Worm (Caenorhabditis elegans): ENCODE measurements around the gene Y38F1A.2.

Gene Y38F1A.2

DNA sequence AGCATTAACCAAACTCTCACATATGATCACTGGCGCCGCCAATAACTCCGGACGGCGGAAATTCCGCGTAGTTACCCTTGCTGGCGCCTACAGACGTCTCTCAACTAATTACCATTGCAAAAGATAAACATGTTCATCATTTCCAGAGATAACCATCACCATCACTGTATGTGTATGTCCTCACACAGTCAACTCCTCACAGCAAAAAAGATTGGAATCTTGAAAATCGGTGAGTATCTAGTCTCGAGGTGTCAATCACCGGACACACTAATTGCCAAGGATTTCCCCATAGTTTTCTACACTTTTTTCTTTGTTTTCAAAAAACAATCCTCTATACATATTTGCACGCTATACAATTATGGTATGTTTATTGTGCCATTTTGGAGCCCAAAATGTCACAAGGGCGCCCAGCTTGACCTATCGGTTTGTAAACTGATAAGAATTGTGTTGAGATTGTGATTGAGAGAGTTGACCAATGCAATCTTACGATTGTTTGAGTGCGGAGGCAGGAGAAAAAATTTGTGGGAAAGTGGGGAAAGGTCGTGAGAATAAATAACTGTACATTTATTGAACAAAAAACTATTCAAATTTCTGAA lies 27.3 kb downstream of the Y38F1A.2 start (continued):
- TF ChIP-seq dmd-9 (GFP tag; IDR thresholded peaks at IDR 0.05) (no peak), dve-1 (tag; optimal IDR thresholded peaks at IDR 0.05; ENCODE audit: insufficient read depth) (peak; percentile 26), F10B5.3 (tag; optimal IDR thresholded peaks at IDR 0.05) (no peak), hlh-11 (tag; optimal IDR thresholded peaks at IDR 0.05) (peak; percentile 66), skn-1 (tag; optimal IDR thresholded peaks at IDR 0.05) (no peak), sdz-12 (GFP tag; optimal IDR thresholded peaks at IDR 0.05) (no peak), ceh-20 (GFP tag; IDR thresholded peaks at IDR 0.05) (no peak), cey-2 (tag; optimal IDR thresholded peaks at IDR 0.05; ENCODE audit: borderline replicate concordance, insufficient read depth) (no peak), lin-29 (GFP tag; IDR thresholded peaks at IDR 0.05) (no peak), ces-1 (GFP tag; optimal IDR thresholded peaks at IDR 0.05) (no peak), aha-1 (tag) (no peak)

DNA sequence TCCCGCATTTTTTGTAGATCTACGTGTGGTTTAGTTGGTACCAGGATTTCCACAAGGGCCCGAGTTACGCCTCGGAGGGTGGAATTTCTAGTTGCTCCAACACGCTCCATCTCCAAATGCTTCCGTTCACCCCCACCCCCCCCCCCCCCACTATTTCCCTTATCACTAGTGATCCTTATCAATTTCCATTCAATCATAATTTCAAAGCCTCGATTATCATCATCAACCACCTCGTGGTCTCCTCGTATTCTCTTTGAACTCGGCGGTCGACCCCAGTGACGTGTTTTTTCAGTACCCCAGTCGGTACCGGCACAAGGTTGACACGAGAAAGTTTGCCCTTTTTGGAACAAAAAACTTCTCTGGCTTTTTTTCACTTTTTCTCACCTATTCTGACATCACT lies 28.1 kb downstream of the Y38F1A.2 start:
- no peak for TF ChIP-seq mes-2 (tag; optimal IDR thresholded peaks at IDR 0.05; ENCODE audit: poor library complexity, severe bottlenecking)
- TF ChIP-seq nhr-76 (tag; optimal IDR thresholded peaks at IDR 0.05): no peak
- no peak for TF ChIP-seq F37D6.2 (tag; optimal IDR thresholded peaks at IDR 0.05)
- no peak for TF ChIP-seq madf-5 (GFP tag; IDR thresholded peaks at IDR 0.05)
- peak; percentile 46 for TF ChIP-seq hlh-11 (tag; optimal IDR thresholded peaks at IDR 0.05)
- no peak for TF ChIP-seq unc-62 (GFP tag; optimal IDR thresholded peaks at IDR 0.05 in 1 of 2)
- no peak for TF ChIP-seq unc-62 (tag; optimal IDR thresholded peaks at IDR 0.05)
- no peak for TF ChIP-seq spr-3 (GFP tag; optimal IDR thresholded peaks at IDR 0.05)
- no peak for TF ChIP-seq dmd-8 (GFP tag; IDR thresholded peaks at IDR 0.05)
- TF ChIP-seq snpc-1.2 (GFP tag; IDR thresholded peaks at IDR 0.05): no peak
- no peak for TF ChIP-seq zfp-3 (GFP tag; conservative IDR thresholded peaks at IDR 0.05)
- 0 out of 2 replicates have a peak, but pooled peaks have one; percentile 23 for TF ChIP-seq php-3 (GFP tag; IDR thresholded peaks at IDR 0.05)
- TF ChIP-seq dpl-1 (GFP tag; optimal IDR thresholded peaks at IDR 0.05): no peak
- no peak for TF ChIP-seq arid-1 (GFP tag; conservative IDR thresholded peaks at IDR 0.05)
- TF ChIP-seq mxl-2 (GFP tag; conservative IDR thresholded peaks at IDR 0.05): no peak
- TF ChIP-seq madf-9 (GFP tag; conservative IDR thresholded peaks at IDR 0.05): no peak
- no peak for TF ChIP-seq zag-1 (tag; optimal IDR thresholded peaks at IDR 0.05)
- peak; percentile 10 for TF ChIP-seq dve-1 (tag; optimal IDR thresholded peaks at IDR 0.05; ENCODE audit: insufficient read depth)

DNA sequence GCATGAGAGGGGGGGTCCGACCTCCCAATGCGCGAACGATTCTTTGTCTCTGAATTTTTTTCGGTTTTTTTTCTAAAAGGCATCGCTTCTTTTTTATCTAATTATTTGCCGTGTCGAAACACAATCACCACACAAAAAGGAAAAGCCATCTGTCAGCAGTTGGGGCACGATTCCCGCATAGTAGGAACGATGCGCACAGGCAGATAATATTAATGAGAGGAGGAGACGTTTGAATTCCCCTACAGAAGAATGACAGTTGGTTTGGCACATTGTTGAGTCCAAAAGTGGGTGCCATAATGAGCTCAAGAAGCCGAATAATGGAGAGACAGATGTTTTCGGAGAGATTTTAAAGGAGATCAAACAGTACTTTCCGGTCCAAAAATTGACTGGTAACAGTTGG lies 30.0 kb downstream of the Y38F1A.2 start:
- TF ChIP-seq madf-5 (GFP tag; IDR thresholded peaks at IDR 0.05): no peak
- TF ChIP-seq daf-8 (GFP tag; IDR thresholded peaks at IDR 0.05): no peak
- no peak for TF ChIP-seq nhr-25 (tag; optimal IDR thresholded peaks at IDR 0.05; ENCODE audit: borderline replicate concordance, insufficient read depth)
- no peak for TF ChIP-seq unc-39 (tag; optimal IDR thresholded peaks at IDR 0.05)
- no peak for TF ChIP-seq zip-11 (GFP tag; IDR thresholded peaks at IDR 0.05)
- TF ChIP-seq lin-15B (tag; optimal IDR thresholded peaks at IDR 0.05): no peak
- TF ChIP-seq gei-8 (GFP tag; optimal IDR thresholded peaks at IDR 0.05): no peak
- no peak for TF ChIP-seq daf-12 (tag; optimal IDR thresholded peaks at IDR 0.05)
- TF ChIP-seq nhr-11 (tag; optimal IDR thresholded peaks at IDR 0.05): no peak
- no peak for TF ChIP-seq egl-27 (tag; optimal IDR thresholded peaks at IDR 0.05)
- no peak for TF ChIP-seq saeg-2 (GFP tag; IDR thresholded peaks at IDR 0.05)

DNA sequence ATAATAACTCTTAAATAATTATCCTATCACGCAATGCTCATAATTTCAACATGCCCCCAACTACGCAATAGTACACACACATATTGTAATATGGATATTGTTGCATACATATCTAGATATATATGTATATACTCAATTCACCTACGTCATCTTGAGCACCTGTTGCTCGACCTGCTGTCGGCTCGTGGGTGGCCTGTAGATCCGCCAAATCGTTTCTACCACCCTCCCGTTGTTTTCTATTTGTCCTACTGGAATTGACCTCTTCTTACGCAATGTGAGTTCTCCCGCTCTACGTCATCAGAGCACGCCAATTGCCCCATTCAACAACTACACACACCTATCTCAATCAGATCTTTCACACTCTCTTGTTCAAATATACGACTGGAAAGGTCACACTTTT lies 31.1 kb downstream of the Y38F1A.2 start:
- TF ChIP-seq F49E8.2 (tag; optimal IDR thresholded peaks at IDR 0.05; ENCODE audit: borderline replicate concordance) (no peak), tag-97 (GFP tag; IDR thresholded peaks at IDR 0.05) (no peak), fkh-10 (GFP tag; optimal IDR thresholded peaks at IDR 0.05) (no peak), hif-1 (tag; optimal IDR thresholded peaks at IDR 0.05) (no peak), ces-1 (GFP tag; optimal IDR thresholded peaks at IDR 0.05) (no peak), lin-15B (tag; optimal IDR thresholded peaks at IDR 0.05) (no peak), hlh-30 (tag; optimal IDR thresholded peaks at IDR 0.05; ENCODE audit: insufficient read depth) (no peak), zfp-2 (tag; optimal IDR thresholded peaks at IDR 0.05) (no peak), jun-1 (tag; optimal IDR thresholded peaks at IDR 0.05) (no peak), lim-7 (GFP tag; IDR thresholded peaks at IDR 0.05) (no peak), lin-1 (GFP tag; IDR thresholded peaks at IDR 0.05) (no peak)
